Worm (Caenorhabditis elegans) whole organism, young adult: ENCODE results near the gene C45G9.14.

Experiments
- B0019.2 ChIP-seq: fragments of 200-800 bp; sonication (Bioruptor generic); conservative IDR thresholded peaks from 2 replicates; pipeline ENCODE4 v1.3.6; 2022; ENCODE audit warnings: missing genetic modification reagents, missing genetic modification characterization, missing compliant biosample characterization
- C17E4.6 ChIP-seq: fragments of 200-800 bp; sonication (Bioruptor generic); IDR thresholded peaks from 2 replicates; pipeline ENCODE4 v1.3.6; 2022; ENCODE audit warnings: missing genetic modification reagents, missing genetic modification characterization, missing compliant biosample characterization
- D2030.7 ChIP-seq: fragments of 200-800 bp; sonication (Bioruptor generic); IDR thresholded peaks from 2 replicates; pipeline ENCODE4 v1.3.6; 2022; ENCODE audit warnings: missing genetic modification reagents, missing genetic modification characterization, missing compliant biosample characterization
- F22D6.2 ChIP-seq: sonication (generic microtip); optimal IDR thresholded peaks from 2 replicates; lab custom pipeline; 2016; ENCODE audit warnings: mild to moderate bottlenecking, missing genetic modification characterization, missing compliant biosample characterization
- F23B12.7 ChIP-seq: sonication (generic microtip); optimal IDR thresholded peaks from 2 replicates; lab custom pipeline; 2017; ENCODE audit warnings: missing genetic modification characterization, mild to moderate bottlenecking, missing compliant biosample characterization, antibody characterized with exemption, moderate library complexity; ENCODE audit not compliant: insufficient read depth
- F33H1.4 ChIP-seq: fragments of 200-800 bp; sonication (Bioruptor generic); IDR thresholded peaks from 2 replicates; pipeline ENCODE4 v1.3.6; 2022; ENCODE audit warnings: missing genetic modification reagents, missing genetic modification characterization, missing compliant biosample characterization
- F52B5.7 ChIP-seq: sonication (generic microtip); optimal IDR thresholded peaks from 2 replicates; lab custom pipeline; 2016; ENCODE audit warnings: mild to moderate bottlenecking, missing genetic modification characterization, missing compliant biosample characterization
- K12H6.12 ChIP-seq: fragments of 200-800 bp; sonication (Bioruptor generic); optimal IDR thresholded peaks from 2 replicates; lab custom pipeline; 2018; ENCODE audit warnings: mild to moderate bottlenecking, missing genetic modification characterization, missing compliant biosample characterization
- T07F8.4 ChIP-seq: sonication (generic microtip); optimal IDR thresholded peaks from 2 replicates; lab custom pipeline; 2016; ENCODE audit warnings: mild to moderate bottlenecking, missing genetic modification characterization, moderate library complexity, missing compliant biosample characterization
- Y53G8AR.9 ChIP-seq: fragments of 200-800 bp; sonication (Bioruptor generic); conservative IDR thresholded peaks from 2 replicates; pipeline ENCODE4 v1.3.6; 2022; ENCODE audit warnings: missing genetic modification reagents, missing genetic modification characterization, missing compliant biosample characterization
- akir-1 ChIP-seq: fragments of 200-800 bp; sonication (Bioruptor generic); optimal IDR thresholded peaks from 2 replicates; lab custom pipeline; 2018; ENCODE audit warnings: mild to moderate bottlenecking, missing genetic modification characterization, moderate library complexity, missing compliant biosample characterization
- atf-7 ChIP-seq: sonication (generic microtip); optimal IDR thresholded peaks from 2 replicates; lab custom pipeline; 2017; ENCODE audit warnings: mild to moderate bottlenecking, missing genetic modification characterization, missing compliant biosample characterization
- attf-6 ChIP-seq: fragments of 200-800 bp; sonication (Bioruptor generic); IDR thresholded peaks from 2 replicates; pipeline ENCODE4 v1.3.6; 2022; ENCODE audit warnings: missing genetic modification reagents, missing genetic modification characterization, missing compliant biosample characterization
- ccch-3 ChIP-seq: fragments of 200-800 bp; sonication (Bioruptor generic); optimal IDR thresholded peaks from 2 replicates; lab custom pipeline; 2018; ENCODE audit warnings: mild to moderate bottlenecking, missing genetic modification characterization, missing compliant biosample characterization
- ceh-40 ChIP-seq: fragments of 200-800 bp; sonication (Bioruptor generic); IDR thresholded peaks from 2 replicates; pipeline ENCODE4 v1.3.6; 2022; ENCODE audit warnings: missing genetic modification characterization, missing compliant biosample characterization
- ceh-79 ChIP-seq: sonication (generic microtip); optimal IDR thresholded peaks from 2 replicates; lab custom pipeline; 2017; ENCODE audit warnings: mild to moderate bottlenecking, missing genetic modification characterization, missing compliant biosample characterization
- ceh-91 ChIP-seq: fragments of 200-800 bp; sonication (Bioruptor generic); IDR thresholded peaks from 2 replicates; pipeline ENCODE4 v1.3.6; 2022; ENCODE audit warnings: missing genetic modification reagents, missing genetic modification characterization, missing compliant biosample characterization
- egl-18 ChIP-seq: fragments of 200-800 bp; sonication (Bioruptor generic); IDR thresholded peaks from 2 replicates; pipeline ENCODE4 v1.3.6; 2022; ENCODE audit warnings: missing genetic modification reagents, missing genetic modification characterization, missing compliant biosample characterization
- egl-44 ChIP-seq: fragments of 200-800 bp; sonication (Bioruptor generic); IDR thresholded peaks from 2 replicates; pipeline ENCODE4 v1.3.6; 2022; ENCODE audit warnings: missing genetic modification reagents, missing genetic modification characterization, missing compliant biosample characterization
- ekl-4 ChIP-seq: fragments of 200-800 bp; sonication (Bioruptor generic); IDR thresholded peaks from 2 replicates; pipeline ENCODE4 v1.3.6; 2022; ENCODE audit warnings: missing genetic modification reagents, missing genetic modification characterization, missing compliant biosample characterization
- ets-4 ChIP-seq: fragments of 200-800 bp; sonication (Bioruptor generic); optimal IDR thresholded peaks from 2 replicates; lab custom pipeline; 2018; ENCODE audit warnings: mild to moderate bottlenecking, missing genetic modification characterization, missing compliant biosample characterization
- fkh-3 ChIP-seq: sonication (generic microtip); optimal IDR thresholded peaks from 2 replicates; lab custom pipeline; 2016; ENCODE audit warnings: mild to moderate bottlenecking, missing genetic modification characterization, missing compliant biosample characterization
- hlh-12 ChIP-seq: sonication (generic microtip); optimal IDR thresholded peaks from 2 replicates; lab custom pipeline; 2016; ENCODE audit warnings: missing genetic modification characterization, missing compliant biosample characterization
- hmg-1.2 ChIP-seq: fragments of 200-800 bp; sonication (Bioruptor generic); IDR thresholded peaks from 2 replicates; pipeline ENCODE4 v1.3.6; 2022; ENCODE audit warnings: missing genetic modification reagents, missing genetic modification characterization, missing compliant biosample characterization
- hmg-20 ChIP-seq: fragments of 200-800 bp; sonication (Bioruptor generic); IDR thresholded peaks from 2 replicates; pipeline ENCODE4 v1.3.6; 2022; ENCODE audit warnings: missing genetic modification reagents, missing genetic modification characterization, missing compliant biosample characterization
- lag-1 ChIP-seq: fragments of 200-800 bp; sonication (Bioruptor generic); IDR thresholded peaks from 2 replicates; pipeline ENCODE4 v1.3.6; 2022; ENCODE audit warnings: missing genetic modification reagents, missing genetic modification characterization, missing compliant biosample characterization
- madf-10 ChIP-seq: sonication (generic microtip); optimal IDR thresholded peaks from 2 replicates; lab custom pipeline; 2016; ENCODE audit warnings: mild to moderate bottlenecking, missing genetic modification characterization, missing compliant biosample characterization
- madf-6 ChIP-seq: fragments of 200-800 bp; sonication (Bioruptor generic); IDR thresholded peaks from 2 replicates; pipeline ENCODE4 v1.3.6; 2022; ENCODE audit warnings: missing genetic modification reagents, missing genetic modification characterization, missing compliant biosample characterization
- nhr-80 ChIP-seq: sonication (generic microtip); optimal IDR thresholded peaks from 2 replicates; lab custom pipeline; 2016; ENCODE audit warnings: missing genetic modification characterization, missing compliant biosample characterization
- nhr-90 ChIP-seq: sonication (generic microtip); optimal IDR thresholded peaks from 2 replicates; lab custom pipeline; 2016; ENCODE audit warnings: missing genotype, mild to moderate bottlenecking, missing genetic modification characterization, missing compliant biosample characterization
- pbrm-1 ChIP-seq: fragments of 200-800 bp; sonication (Bioruptor generic); IDR thresholded peaks from 2 replicates; pipeline ENCODE4 v1.3.6; 2022; ENCODE audit warnings: missing genetic modification reagents, missing genetic modification characterization, missing compliant biosample characterization
- rcor-1 ChIP-seq: fragments of 200-800 bp; sonication (Bioruptor generic); IDR thresholded peaks from 2 replicates; pipeline ENCODE4 v1.3.6; 2022; ENCODE audit warnings: missing genetic modification reagents, missing genetic modification characterization, missing compliant biosample characterization
- rec-8 ChIP-seq, 2 experiments: sonication (generic microtip); optimal IDR thresholded peaks; 2 replicates each; lab custom pipeline; 2016; ENCODE audit warnings: mild to moderate bottlenecking in 2 of 2, missing genetic modification characterization in 2 of 2, missing genetic modification reagents in 2 of 2, missing genotype in 2 of 2, missing biosample characterization in 1 of 2, missing compliant biosample characterization in 1 of 2, moderate library complexity in 1 of 2
- repo-1 ChIP-seq: sonication (generic microtip); optimal IDR thresholded peaks from 2 replicates; lab custom pipeline; 2017; ENCODE audit warnings: mild to moderate bottlenecking, missing genetic modification characterization, missing compliant biosample characterization
- rpc-1 ChIP-seq, 2 experiments: fragments of 150-350 bp in 1 of 2; sonication (generic microtip) in 1 of 2; optimal IDR thresholded peaks; 2 replicates each; lab custom pipeline; 2014 to 2018; ENCODE audit warnings: missing biosample characterization in 1 of 2, missing genetic modification characterization in 1 of 2, missing genetic modification reagents in 1 of 2, missing genotype in 1 of 2
- sdz-38 ChIP-seq: sonication (generic microtip); optimal IDR thresholded peaks from 2 replicates; lab custom pipeline; 2016; ENCODE audit warnings: missing genotype, missing genetic modification characterization, missing compliant biosample characterization
- sea-2 ChIP-seq: fragments of 200-800 bp; sonication (Bioruptor generic); IDR thresholded peaks from 2 replicates; pipeline ENCODE4 v1.3.6; 2022; ENCODE audit warnings: missing genetic modification characterization, missing compliant biosample characterization
- snpc-4 ChIP-seq, 5 experiments: fragments of 150-350 bp in 1 of 5; sonication (generic microtip) in 4 of 5; optimal IDR thresholded peaks; 2 replicates each; lab custom pipeline; 2014 to 2018; ENCODE audit warnings: missing genetic modification characterization in 5 of 5, missing biosample characterization in 3 of 5, antibody characterized with exemption in 2 of 5, mild to moderate bottlenecking in 2 of 5, missing compliant biosample characterization in 2 of 5, missing genotype in 2 of 5, moderate library complexity in 2 of 5, missing genetic modification reagents in 1 of 5
- tlf-1 ChIP-seq: fragments of 200-800 bp; sonication (Bioruptor generic); optimal IDR thresholded peaks from 2 replicates; lab custom pipeline; 2018; ENCODE audit warnings: mild to moderate bottlenecking, missing genetic modification characterization, missing compliant biosample characterization
- zfh-2 ChIP-seq: fragments of 200-800 bp; sonication (Bioruptor generic); conservative IDR thresholded peaks from 2 replicates; pipeline ENCODE4 v1.3.6; 2022; ENCODE audit warnings: missing genetic modification reagents, missing genetic modification characterization, missing compliant biosample characterization
- ztf-18 ChIP-seq: sonication (generic microtip); optimal IDR thresholded peaks from 2 replicates; lab custom pipeline; 2016; ENCODE audit warnings: missing genotype, mild to moderate bottlenecking, missing genetic modification characterization, missing compliant biosample characterization
- ztf-3 ChIP-seq: fragments of 200-800 bp; sonication (Bioruptor generic); optimal IDR thresholded peaks from 2 replicates; lab custom pipeline; 2018; ENCODE audit warnings: mild to moderate bottlenecking, missing genetic modification characterization, missing compliant biosample characterization

The C45G9.14 gene

DNA sequence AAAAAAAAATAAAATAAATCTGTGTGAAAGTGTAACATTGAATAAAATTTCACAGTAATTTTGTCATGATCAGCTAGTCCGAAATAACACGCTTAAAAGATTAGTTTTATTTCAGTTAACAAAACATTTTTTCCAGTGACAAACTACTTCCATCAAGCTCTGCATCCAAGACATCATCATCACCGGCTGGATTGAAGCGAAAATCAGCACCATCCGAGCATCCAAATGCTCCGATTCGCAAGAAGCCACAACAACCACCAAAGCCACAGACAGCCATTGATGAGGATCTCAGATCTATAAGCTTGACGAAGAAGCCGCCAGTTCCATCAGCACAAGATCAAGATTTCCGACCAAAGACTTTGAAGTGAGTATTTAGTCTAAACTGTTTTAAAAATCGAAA lies 17.6 kb upstream of the C45G9.14 start:
- TF ChIP-seq hmg-20 (GFP tag; lab: Robert Waterston, UW) (0 out of 2 replicates have a peak, but pooled peaks have one; percentile 14), akir-1 (GFP tag; lab: Kevin White, UChicago) (no peak), hmg-1.2 (0 out of 2 replicates have a peak, but pooled peaks have one; percentile 3), atf-7 (tag; lab: Kevin White, UChicago) (peak; percentile 22), ets-4 (GFP tag; lab: Kevin White, UChicago) (no peak)
- TF ChIP-seq, all 124 proteins: peak for 3

DNA sequence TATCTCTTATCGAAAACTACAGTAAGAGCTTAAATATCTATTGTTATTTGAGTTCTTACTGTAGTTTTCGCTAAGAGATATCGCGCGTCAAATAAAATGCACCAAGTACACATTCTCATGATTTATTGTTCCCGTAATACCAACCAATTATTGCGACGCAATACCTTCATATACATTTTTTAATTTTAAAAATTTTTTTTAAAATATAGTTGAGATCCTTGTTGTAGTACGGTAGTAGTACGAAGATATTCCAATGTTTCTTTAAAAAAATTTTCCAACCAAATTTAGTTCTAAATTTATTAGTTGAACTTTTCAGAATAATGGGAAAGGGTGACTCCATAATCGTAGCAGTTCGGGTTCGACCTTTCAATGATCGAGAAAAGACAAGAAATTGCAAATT lies 14.2 kb upstream of the C45G9.14 start, which contains the start of gene klp-6:
klp-6 (plus strand) TSS at position 301 of the 400 bp plus-strand sequence.
- TF ChIP-seq zfh-2 (GFP tag; lab: Robert Waterston, UW) = no peak
- no peak for TF ChIP-seq F22D6.2
- no peak for TF ChIP-seq egl-44 (GFP tag; lab: Robert Waterston, UW)
- no peak for TF ChIP-seq sea-2 (GFP tag; lab: Robert Waterston, UW)
- no peak for TF ChIP-seq nhr-90 (tag; lab: Kevin White, UChicago)
- TF ChIP-seq madf-6 (GFP tag; lab: Robert Waterston, UW) = no peak
- TF ChIP-seq lag-1 = no peak
- no peak for TF ChIP-seq ccch-3
- no peak for TF ChIP-seq K12H6.12 (tag; lab: Kevin White, UChicago)
- no peak for TF ChIP-seq sdz-38 (tag; lab: Kevin White, UChicago)
- no peak for TF ChIP-seq tlf-1

DNA sequence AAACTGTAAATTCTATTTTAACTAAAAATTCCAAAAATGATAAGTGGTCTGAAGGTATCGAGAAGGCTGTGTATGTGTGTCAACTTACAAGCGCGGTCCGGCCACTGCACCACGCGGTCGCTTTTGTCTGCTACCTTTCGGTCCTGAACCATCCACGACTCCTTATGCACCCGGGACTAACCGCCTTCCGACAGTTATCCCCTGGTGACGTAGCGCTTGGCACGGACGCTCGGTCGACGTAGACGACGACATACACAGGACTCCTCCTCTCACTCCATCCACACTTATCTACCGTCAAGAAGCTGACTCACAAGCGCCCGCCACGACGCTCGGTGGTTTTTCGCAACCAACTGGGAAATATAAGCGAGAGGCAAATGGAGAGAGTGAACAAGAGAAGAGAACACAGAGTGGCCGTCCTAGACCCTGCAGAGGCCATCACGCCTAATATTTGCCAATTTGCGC lies 13.4 kb upstream of the C45G9.14 start:
- TF ChIP-seq F23B12.7 = peak; percentile 19
- TF ChIP-seq snpc-4 (GFP tag; optimal IDR thresholded peaks at IDR 0.05; lab: Kevin White, UChicago) = peak; percentile 46
- peak in 1 of 4 experiments; percentile 64 for TF ChIP-seq snpc-4 (tag; optimal IDR thresholded peaks at IDR 0.05; lab: Kevin White, UChicago)
- TF ChIP-seq hmg-1.2 = peak; percentile 80
- peak; percentile 60 for TF ChIP-seq tlf-1
- TF ChIP-seq K12H6.12 (tag; lab: Kevin White, UChicago) = peak; percentile 93
- TF ChIP-seq T07F8.4 (tag; lab: Kevin White, UChicago) = peak; percentile 69
- peak; percentile 71 for TF ChIP-seq rpc-1 (optimal IDR thresholded peaks at IDR 0.05; lab: Kevin White, UChicago)
- TF ChIP-seq rpc-1 (tag; optimal IDR thresholded peaks at IDR 0.05; lab: Kevin White, UChicago) = peak; percentile 63
- TF ChIP-seq ekl-4 = peak; percentile 87
- TF ChIP-seq hlh-12 = peak; percentile 8
- TF ChIP-seq madf-6 (GFP tag; lab: Robert Waterston, UW) = peak; percentile 70
- TF ChIP-seq attf-6 (GFP tag; lab: Robert Waterston, UW) = 0 out of 2 replicates have a peak, but pooled peaks have one; percentile 57
- TF ChIP-seq F33H1.4 (GFP tag; lab: Robert Waterston, UW) = peak; percentile 71
- 0 out of 2 replicates have a peak, but pooled peaks have one; percentile 49 for TF ChIP-seq ceh-40 (GFP tag; lab: Robert Waterston, UW)
- TF ChIP-seq ztf-3 (GFP tag; lab: Kevin White, UChicago) = peak; percentile 53
- peak; percentile 64 for TF ChIP-seq fkh-3
- peak; percentile 55 for TF ChIP-seq ets-4 (GFP tag; lab: Kevin White, UChicago)
- 0 out of 2 replicates have a peak, but pooled peaks have one; percentile 58 for TF ChIP-seq egl-18
- TF ChIP-seq rec-8 (tag; optimal IDR thresholded peaks at IDR 0.05; lab: Kevin White, UChicago) = peak; percentile 5 to 22
- peak; percentile 74 for TF ChIP-seq Y53G8AR.9 (GFP tag; lab: Robert Waterston, UW)
- peak; percentile 83 for TF ChIP-seq F52B5.7 (tag; lab: Kevin White, UChicago)
- TF ChIP-seq pbrm-1 (GFP tag; lab: Robert Waterston, UW) = peak; percentile 87
- peak; percentile 66 for TF ChIP-seq ceh-91 (GFP tag; lab: Robert Waterston, UW)
- TF ChIP-seq B0019.2 = peak; percentile 60; the same call in 1 of the 2 replicates
- peak; percentile 96 for TF ChIP-seq zfh-2 (GFP tag; lab: Robert Waterston, UW)
- peak; percentile 89 for TF ChIP-seq nhr-80
- peak; percentile 90 for TF ChIP-seq repo-1 (tag; lab: Kevin White, UChicago)
- TF ChIP-seq ztf-18 = peak; percentile 87
- peak; percentile 93 for TF ChIP-seq rcor-1 (GFP tag; lab: Robert Waterston, UW)
- peak; percentile 90 for TF ChIP-seq D2030.7 (GFP tag; lab: Robert Waterston, UW)
- TF ChIP-seq ceh-79 = peak; percentile 68
- peak; percentile 84 for TF ChIP-seq sea-2 (GFP tag; lab: Robert Waterston, UW)
- peak; percentile 79 for TF ChIP-seq C17E4.6
- TF ChIP-seq madf-10 (tag; lab: Kevin White, UChicago) = peak; percentile 71
- peak; percentile 39 for TF ChIP-seq akir-1 (GFP tag; lab: Kevin White, UChicago)
